Fruit fly (Drosophila melanogaster) S2 (cell line): Measurements from ENCODE around the gene CG14810.

Source experiments
- CG8478 ChIP-seq: fragments of >200 bp; optimal IDR thresholded peaks from 2 replicates; lab custom pipeline; 2018
- CTCF ChIP-seq, 2 experiments: fragments of >200 bp; optimal IDR thresholded peaks; 2 replicates each; lab custom pipeline; 2018

Gene CG14810

DNA sequence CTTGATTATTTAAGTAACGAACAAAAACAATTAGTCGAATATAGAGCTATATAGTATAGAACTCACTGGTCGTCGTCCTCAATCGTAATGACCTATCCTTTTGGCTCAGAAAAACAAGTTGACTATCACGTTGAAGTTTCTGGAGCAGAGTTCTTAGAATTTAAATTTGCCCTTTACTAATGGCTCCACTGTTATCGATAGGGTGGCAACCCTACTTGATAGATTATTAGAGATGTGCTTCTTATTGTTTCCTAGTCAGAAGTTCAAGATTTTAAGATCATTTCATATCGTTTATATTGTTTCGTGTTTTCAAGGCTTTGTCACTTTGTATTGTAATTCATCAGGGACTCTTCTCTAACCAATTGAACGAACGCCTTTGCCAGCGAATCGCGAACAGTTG lies at the start of gene CG14810:
Gene CG14810, minus strand, starts transcription at position 101 of the 400 bp plus-strand sequence.
- TF ChIP-seq CTCF (optimal IDR thresholded peaks at IDR 0.05; lab: Kevin White, UChicago) (no peak), CG8478 (no peak)

DNA sequence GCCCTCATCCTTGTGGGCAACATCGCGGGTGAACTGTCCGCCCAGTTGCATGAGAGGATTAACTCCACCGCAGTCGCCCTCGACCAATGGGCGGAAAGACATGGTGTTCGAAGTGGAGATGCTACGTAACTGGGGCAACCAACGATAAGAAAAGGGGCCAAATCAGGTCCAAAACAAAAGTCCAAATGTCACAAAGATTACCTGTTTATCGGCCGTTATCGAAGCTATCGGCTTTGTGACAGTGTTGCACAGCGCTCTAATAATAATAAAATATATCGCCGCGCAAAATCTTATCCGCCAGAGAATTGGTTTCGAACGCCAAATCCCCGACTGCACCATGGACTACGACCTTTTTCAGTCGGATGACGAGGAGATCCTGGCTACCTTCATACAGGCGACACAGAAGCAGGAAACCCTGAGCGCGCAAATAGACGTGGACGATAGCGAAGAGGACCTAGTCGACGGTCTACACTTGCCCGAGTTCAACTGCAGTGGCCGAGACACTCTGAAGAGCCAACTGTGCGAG lies 48.5 kb upstream of the CG14810 start, which contains the start of the genes CG14803 and Pex5:
Gene CG14803, plus strand, starts transcription at position 285 of the 526 bp plus-strand sequence.
Gene Pex5, minus strand, starts transcription at position 476 of the 526 bp plus-strand sequence.
- TF ChIP-seq CG8478 (no peak), CTCF (optimal IDR thresholded peaks at IDR 0.05; lab: Kevin White, UChicago) (no peak)

DNA sequence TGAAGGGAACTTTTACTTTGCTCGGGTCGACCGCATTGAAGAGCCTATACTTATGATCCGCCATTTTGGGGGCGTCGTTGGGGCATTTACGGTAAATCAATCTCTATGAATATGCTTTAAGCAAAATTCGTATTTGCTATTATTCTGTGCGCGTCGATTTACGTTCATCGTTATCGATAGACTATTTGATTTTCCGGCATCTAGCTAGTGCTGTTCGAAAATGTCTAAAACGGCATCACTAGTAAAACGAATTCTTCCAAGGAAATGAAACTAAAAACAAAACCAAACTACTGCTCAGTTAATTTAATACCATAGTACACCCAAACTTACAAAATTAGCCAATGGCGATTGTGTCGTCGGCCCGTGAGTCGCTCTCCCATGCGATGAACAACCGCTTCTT lies 45.5 kb upstream of the CG14810 start, which contains the start of the genes Gcna and MED18:
Gene Gcna, minus strand, starts transcription at position 163 of the 400 bp plus-strand sequence.
Gene MED18, plus strand, starts transcription at position 237 of the 400 bp plus-strand sequence.
- no peak for TF ChIP-seq CG8478
- TF ChIP-seq CTCF (optimal IDR thresholded peaks at IDR 0.05; lab: Kevin White, UChicago), result no peak

DNA sequence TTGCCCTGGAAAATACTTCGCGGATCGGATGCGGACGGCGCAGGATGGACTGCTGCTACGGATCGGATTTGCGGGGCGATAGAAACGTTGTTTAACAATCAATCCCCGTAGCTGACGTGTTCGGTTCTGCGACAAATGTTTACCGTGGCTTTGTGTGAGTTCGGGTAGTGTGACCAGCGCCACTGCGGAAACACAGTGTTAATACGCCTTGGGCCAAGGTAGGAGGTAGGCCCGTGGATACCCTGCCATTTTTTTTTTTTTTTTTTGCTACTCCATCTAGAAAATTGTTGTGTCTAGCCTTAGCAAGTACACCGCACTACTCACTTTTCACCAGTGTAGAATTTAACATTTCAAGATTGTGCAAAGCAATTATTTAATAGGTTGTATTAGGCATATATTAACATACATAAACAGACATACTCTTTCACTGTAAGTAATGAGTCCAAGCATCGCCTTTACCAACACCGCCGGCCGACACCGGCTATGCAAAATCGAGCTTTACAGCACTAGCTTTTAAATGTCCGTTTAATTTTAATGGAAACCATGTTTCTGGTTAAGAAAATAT lies 41.6 kb upstream of the CG14810 start, which contains the start of gene deltaCOP:
Gene deltaCOP, minus strand, starts transcription at position 171 of the 565 bp plus-strand sequence.
- TF ChIP-seq CG8478 (no peak), CTCF (optimal IDR thresholded peaks at IDR 0.05; lab: Kevin White, UChicago) (no peak)

DNA sequence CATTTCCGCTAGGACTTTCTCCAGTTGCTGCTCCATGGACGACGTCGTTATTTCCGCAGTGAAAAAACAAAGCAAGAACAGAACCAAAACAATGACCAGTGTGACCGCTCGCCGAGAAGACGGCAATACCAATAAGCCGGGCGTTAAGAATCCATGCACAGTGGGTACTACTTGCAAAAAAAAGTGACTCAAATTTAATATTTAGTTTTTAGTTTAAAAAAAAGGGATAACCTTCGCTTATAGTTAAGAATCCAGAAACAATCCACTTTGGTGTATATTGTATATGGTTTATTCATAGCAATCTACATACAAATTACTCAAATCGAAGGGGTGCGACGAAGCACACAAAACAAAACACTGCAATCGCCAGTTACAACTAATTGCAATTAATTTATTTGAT lies 38.7 kb upstream of the CG14810 start, which contains the start of gene Lamtor5:
Gene Lamtor5, minus strand, starts transcription at position 105 of the 400 bp plus-strand sequence.
- TF ChIP-seq CG8478 (no peak), CTCF (optimal IDR thresholded peaks at IDR 0.05; lab: Kevin White, UChicago) (no peak)

DNA sequence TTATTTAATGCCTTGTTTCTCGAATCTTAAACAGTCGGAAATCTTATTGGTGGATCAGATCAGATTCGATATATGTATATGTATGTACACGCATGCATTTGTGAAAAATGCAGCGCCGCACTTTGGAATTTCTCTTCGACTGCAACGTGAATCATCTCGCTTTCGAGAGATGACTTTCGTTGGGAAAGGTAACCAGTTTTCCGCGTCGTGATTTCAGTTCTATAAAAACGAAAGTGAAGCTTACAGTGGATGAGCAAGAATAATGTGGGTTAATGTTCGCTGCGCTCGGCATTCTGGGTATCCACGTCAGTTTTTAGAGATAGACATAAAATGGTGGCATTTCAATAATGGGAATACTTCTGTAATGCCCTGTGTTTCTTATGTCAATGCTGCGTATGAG lies 36.5 kb upstream of the CG14810 start:
- no peak for TF ChIP-seq CTCF (optimal IDR thresholded peaks at IDR 0.05; lab: Kevin White, UChicago)
- no peak for TF ChIP-seq CG8478

DNA sequence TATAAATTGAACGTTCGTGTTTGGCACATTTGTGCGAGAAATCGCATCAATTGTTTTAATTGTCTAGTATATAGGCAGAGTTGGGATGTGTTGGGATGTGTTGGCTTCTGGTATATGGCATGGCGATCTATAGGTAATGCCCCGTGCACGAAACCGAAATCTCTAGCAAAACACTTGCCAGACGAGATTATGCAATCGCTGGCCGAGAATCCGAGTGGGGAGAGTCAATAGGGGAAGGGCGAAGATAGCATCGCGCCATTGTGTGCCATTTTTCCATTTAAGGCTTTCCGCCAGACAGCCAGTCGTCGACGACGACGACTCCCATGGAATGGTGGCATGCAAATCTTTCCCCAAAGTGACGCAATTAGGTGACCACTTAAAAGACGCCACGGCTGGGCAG lies 34.7 kb upstream of the CG14810 start:
- TF ChIP-seq CG8478 (no peak), CTCF (optimal IDR thresholded peaks at IDR 0.05; lab: Kevin White, UChicago) (no peak)

DNA sequence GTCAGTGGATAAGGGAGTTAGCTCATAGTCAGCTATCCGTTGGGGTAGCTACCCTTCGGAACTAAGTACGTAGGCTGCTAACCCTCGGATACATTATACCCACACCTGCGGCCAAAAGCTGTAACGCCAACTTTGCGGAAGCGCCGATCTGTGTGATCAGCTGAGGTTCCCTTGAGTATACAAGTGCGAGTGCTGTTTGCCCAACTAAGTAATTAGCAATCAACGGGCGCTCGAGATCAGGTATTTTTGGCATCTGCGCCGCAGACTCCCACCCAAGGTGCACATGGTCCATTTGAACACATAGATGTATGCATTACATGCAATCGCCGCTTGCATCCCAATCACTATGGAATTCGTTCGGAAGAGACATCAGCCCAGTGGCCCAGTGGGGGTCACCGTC lies 33.9 kb upstream of the CG14810 start:
- TF ChIP-seq CTCF (optimal IDR thresholded peaks at IDR 0.05; lab: Kevin White, UChicago) (no peak), CG8478 (no peak)

DNA sequence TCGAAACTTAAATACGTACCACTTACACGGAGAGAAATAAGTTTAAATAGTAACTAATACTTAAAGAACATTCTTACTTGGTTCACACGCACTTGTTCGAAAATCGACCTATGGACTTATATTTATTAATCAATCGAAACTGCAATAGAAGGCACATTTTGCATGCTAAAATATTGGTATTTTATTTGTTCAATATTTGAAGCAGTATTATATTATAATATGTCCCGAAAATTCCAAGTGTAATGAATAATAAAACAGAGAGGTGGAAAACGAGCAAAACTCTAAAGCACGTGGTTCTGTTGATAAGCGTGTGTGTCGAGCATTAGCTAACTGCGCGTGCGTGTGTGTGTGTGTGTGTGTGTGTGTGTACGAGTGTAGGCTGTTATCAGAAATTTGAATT lies 29.8 kb upstream of the CG14810 start:
- no peak for TF ChIP-seq CG8478
- no peak for TF ChIP-seq CTCF (optimal IDR thresholded peaks at IDR 0.05; lab: Kevin White, UChicago)

DNA sequence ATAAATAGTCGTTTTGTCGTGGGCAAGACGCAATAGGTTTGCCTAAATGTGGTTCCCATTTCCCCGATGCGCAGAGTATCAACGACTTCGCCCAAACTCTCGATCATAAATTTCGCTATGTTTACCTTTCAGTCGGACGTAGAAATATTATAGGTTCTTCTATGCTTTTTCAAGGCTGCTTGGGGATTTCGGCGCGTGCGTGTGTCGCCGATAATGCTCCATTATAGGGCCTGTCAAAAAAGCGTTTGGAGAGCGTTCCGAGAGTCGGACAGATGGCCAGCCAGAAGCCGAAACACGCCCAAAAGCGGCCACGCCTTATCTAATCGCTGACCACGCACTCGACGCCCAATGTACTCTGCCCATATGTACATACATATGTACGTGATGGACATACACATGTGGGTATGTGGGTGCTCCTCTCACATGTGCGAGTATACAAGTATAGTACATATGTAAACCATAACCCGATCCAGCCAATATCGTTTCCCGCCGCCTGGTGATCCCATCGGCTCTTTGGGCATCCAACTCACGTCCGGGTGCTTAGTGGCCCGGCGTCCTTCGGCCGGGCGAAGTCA lies 28.6 kb upstream of the CG14810 start:
- TF ChIP-seq CG8478 (no peak), CTCF (optimal IDR thresholded peaks at IDR 0.05; lab: Kevin White, UChicago) (no peak)

DNA sequence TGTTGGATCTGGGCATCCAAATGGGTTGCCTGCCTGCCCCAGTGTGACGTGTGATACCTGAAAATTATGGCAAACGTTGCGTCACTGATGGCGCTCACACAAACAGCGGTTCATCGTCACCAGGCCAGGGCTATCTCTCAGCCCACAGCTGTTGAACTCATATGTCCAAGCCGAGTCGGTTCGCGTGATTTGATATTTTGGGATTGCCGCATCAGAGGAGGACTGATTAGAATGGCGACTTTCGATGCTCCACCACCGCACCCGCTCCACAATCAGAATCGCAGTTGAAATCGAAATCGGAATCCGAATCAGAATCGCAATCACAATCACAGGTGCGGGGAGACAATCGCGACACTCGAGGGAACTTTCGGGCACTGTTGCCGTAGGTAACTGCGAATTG lies 27.6 kb upstream of the CG14810 start:
- no peak for TF ChIP-seq CTCF (optimal IDR thresholded peaks at IDR 0.05; lab: Kevin White, UChicago)
- TF ChIP-seq CG8478, result no peak

DNA sequence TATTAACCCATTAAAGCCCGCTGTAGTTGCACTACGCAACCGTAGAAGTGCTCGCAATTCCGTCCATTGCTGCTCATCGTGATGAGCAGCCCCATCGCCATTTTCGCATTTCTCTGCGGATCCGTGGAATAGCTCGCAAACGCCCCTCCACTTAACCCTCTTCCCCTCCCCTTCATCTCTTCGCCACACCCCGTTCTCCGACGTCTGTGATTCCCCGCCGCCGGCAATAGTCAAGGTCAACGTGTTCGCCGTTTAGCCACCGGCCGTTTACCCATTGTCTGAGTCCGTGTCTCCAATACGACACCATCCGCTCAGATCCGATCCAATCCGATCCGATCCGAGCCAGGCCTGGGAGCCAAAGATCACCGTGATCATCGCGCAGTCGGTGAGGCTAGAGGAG lies 26.2 kb upstream of the CG14810 start:
- TF ChIP-seq CTCF (optimal IDR thresholded peaks at IDR 0.05; lab: Kevin White, UChicago), result no peak
- TF ChIP-seq CG8478, result no peak

DNA sequence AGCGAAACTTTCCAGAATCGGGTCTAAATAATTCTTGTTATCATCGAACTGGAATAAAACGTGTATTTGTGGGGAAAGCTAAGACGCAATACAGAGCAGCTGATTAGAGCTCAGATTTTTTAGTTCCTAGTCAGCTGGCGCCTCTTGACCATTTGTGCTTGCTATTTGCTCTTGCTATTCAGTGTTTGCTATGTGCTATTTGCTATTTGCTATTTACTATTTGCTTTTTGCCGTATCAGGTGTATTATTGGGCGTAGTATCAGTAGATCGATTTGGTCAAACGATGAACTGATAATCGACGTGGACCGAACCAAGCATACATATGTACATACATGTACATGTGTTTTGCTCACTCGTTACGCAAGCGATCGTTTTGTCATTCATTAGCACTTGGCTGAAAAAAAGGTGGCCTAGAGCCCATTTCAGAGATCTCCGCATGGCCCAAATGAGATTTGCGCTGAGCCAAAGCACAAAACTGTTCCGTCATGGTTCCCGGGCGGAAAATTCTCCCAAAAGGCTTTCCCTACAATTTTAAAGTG lies 25.3 kb upstream of the CG14810 start:
- no peak for TF ChIP-seq CG8478
- TF ChIP-seq CTCF (optimal IDR thresholded peaks at IDR 0.05; lab: Kevin White, UChicago), result no peak

DNA sequence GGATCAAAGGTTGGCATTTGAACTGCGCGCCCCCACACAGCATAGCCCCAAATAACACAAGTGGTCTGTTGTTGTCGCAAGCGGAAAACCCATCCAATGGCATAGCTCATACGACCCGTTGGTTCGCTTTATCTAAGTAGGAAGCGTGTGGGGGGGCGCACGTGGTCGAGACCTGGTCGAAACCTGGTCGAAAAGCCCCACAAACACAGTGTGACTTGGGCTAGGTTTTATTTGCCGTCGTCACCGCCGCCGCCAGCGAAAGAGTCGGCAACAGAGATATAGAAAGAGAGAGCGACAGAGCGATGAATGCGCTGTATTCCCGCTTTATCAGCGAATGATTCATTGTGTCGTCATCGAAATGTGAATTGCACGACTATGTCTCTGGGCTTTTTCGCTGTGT lies 22.7 kb upstream of the CG14810 start:
- no peak for TF ChIP-seq CG8478
- no peak for TF ChIP-seq CTCF (optimal IDR thresholded peaks at IDR 0.05; lab: Kevin White, UChicago)

DNA sequence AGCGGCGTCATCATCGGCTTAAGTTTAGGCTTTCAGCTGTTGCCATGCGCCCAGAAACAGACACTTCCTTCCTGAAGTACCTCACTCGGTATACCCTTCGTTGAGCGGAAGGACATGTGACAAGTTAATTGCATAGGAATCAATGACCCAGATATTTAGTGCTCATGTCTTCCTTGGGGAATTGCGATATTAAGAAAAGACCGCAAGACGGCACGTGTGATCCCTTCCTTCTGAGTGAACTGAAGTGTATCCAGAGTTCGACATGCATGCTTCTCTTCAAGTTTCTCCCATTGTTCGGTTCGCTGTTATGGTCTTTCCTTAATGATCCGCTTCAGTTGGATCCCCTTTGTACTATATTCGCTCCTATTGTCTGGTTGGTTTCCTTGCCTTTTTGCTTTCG lies 20.4 kb upstream of the CG14810 start:
- TF ChIP-seq CG8478 (no peak), CTCF (optimal IDR thresholded peaks at IDR 0.05; lab: Kevin White, UChicago) (no peak)
